Fruit fly (Drosophila melanogaster) whole organism: Measurements from ENCODE around the gene Ptx1.

Experiments
- CG8478 ChIP-seq: fragments of >200 bp; optimal IDR thresholded peaks from 2 replicates; lab custom pipeline; 2018; ENCODE audit warnings: inconsistent platforms
- EcR ChIP-seq, 2 experiments: fragments of >200 bp; optimal IDR thresholded peaks; 2 replicates each; lab custom pipeline; 2017; ENCODE audit warnings: missing biosample characterization in 2 of 2, missing genetic modification characterization in 2 of 2, missing genetic modification reagents in 2 of 2
- pan ChIP-seq: fragments of >200 bp; optimal IDR thresholded peaks from 2 replicates; lab custom pipeline; 2017
- psq ChIP-seq: fragments of >200 bp; optimal IDR thresholded peaks from 2 replicates; lab custom pipeline; 2017
- usp ChIP-seq: fragments of >200 bp; optimal IDR thresholded peaks from 2 replicates; lab custom pipeline; 2017; ENCODE audit warnings: missing biosample characterization, missing genetic modification characterization, mixed read lengths

DNA sequence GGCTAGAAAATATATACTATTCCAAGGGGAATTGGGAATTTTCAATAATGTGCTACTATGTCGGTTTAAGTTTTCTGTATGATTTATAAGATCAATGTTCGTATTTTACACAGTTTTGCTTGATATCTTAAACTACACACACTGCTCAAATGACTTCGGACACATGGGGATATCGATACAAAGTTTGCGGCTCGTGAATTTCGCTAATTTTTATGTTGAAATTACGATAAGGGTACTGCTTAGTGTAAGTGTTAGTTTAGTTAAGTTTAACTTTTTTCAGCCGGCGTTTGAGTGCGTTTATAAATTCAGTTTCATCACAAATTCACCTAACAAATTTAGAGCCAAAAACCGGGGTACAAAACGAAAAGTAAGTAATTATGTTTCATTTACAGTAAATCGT is 29.2 kb upstream of the Ptx1 start, which contains the start of gene CG15547:
- TF ChIP-seq CG8478 (lab: Kevin White, UChicago) (no peak), pan (lab: Kevin White, UChicago) (no peak), psq (no peak), usp (no peak), EcR (GFP tag; optimal IDR thresholded peaks at IDR 0.05; lab: Kevin White, UChicago) (no peak)
